Fruit fly (Drosophila melanogaster): Measurements from ENCODE around the gene CG32808.
A peak's percentile ranks its signal among the peaks of the same experiment; 100 is the strongest.

The CG32808 gene

DNA sequence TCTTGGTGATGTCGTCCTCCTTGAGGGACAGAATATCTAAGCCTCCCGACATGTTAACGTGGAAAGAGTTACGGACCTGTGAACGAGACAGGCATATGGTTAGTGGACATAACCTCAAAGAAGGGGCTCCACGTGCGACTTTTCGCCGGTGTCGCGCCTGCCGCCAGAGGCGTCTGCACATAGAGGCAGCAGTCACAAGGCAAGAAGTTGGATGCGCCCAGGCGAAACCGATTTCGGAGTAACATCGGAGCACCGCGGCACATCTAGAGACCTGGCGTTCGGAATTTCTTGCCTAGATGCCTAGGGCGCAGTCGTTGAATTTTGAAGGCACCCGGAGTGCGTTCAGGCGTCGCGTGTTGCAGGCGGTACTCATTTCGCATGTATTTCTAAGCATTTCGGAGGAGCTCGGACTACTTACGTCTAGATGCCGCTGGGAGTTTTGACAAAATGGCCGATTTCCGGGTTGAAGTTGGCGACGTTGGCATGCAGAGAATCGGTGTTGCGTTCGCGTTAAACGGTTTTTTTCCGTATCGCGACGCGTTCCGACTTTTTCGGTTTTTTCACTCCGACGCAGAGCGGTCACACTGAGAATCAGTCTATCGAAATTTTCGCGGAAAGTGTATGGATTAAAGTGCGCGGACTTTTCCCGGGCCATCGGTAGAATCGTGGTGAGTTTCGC is 13.4 kb upstream of the CG32808 start, which contains the start of the genes sta and inc (continued):
- TF ChIP-seq CG10543 (GFP tag; optimal IDR thresholded peaks at IDR 0.05) (peak; percentile 82), Dfd (GFP tag; optimal IDR thresholded peaks at IDR 0.05) (no peak), Atf3 (GFP tag; optimal IDR thresholded peaks at IDR 0.05) (no peak), CG6765 (GFP tag; optimal IDR thresholded peaks at IDR 0.05) (peak; percentile 86), CG4707 (GFP tag; optimal IDR thresholded peaks at IDR 0.05) (peak; percentile 52), CG7928 (GFP tag; optimal IDR thresholded peaks at IDR 0.05) (peak; percentile 15), CG9932 (GFP tag; IDR thresholded peaks at IDR 0.05) (peak; percentile 53; the same call in 1 of the 2 replicates), CG11247 (GFP tag; IDR thresholded peaks at IDR 0.05) (peak; percentile 43), CG17568 (GFP tag; optimal IDR thresholded peaks at IDR 0.05) (no peak), psq (GFP tag; optimal IDR thresholded peaks at IDR 0.05) (no peak), Ets65A (GFP tag) (no peak), hth (optimal IDR thresholded peaks at IDR 0.05) (no peak), CG30020 (tag; optimal IDR thresholded peaks at IDR 0.05) (peak; percentile 26), CG4424 (GFP tag; optimal IDR thresholded peaks at IDR 0.05) (peak; percentile 55), Meics (GFP tag; optimal IDR thresholded peaks at IDR 0.05) (peak; percentile 87), CG12769 (tag; optimal IDR thresholded peaks at IDR 0.05) (no peak), HLH4C (GFP tag; IDR thresholded peaks at IDR 0.05; ENCODE audit: partially characterized antibody) (peak; percentile 64), CkIIα-i1 (GFP tag; IDR thresholded peaks at IDR 0.05) (no peak), sens (GFP tag) (peak; percentile 76), tap (tag; optimal IDR thresholded peaks at IDR 0.05) (peak; percentile 35), CG12104 (GFP tag; optimal IDR thresholded peaks at IDR 0.05) (peak; percentile 61), CG12219 (GFP tag; optimal IDR thresholded peaks at IDR 0.05) (peak; percentile 64), Ets97D (GFP tag; optimal IDR thresholded peaks at IDR 0.05) (peak; percentile 98), CG34376 (GFP tag; optimal IDR thresholded peaks at IDR 0.05) (peak; percentile 92), Stat92E (GFP tag; optimal IDR thresholded peaks at IDR 0.05) (peak in 1 of 3 experiments; percentile 82), CG17912 (GFP tag; optimal IDR thresholded peaks at IDR 0.05) (peak; percentile 84), CHES-1-like (GFP tag; optimal IDR thresholded peaks at IDR 0.05) (peak; percentile 84), croc (GFP tag; conservative IDR thresholded peaks at IDR 0.05) (no peak; the same call in 2 of the 3 replicates), crp (GFP tag; optimal IDR thresholded peaks at IDR 0.05) (peak in 1 of 2 experiments; percentile 28), CG12071 (GFP tag; optimal IDR thresholded peaks at IDR 0.05) (peak; percentile 77), scrt (GFP tag; optimal IDR thresholded peaks at IDR 0.05) (peak; percentile 73), gsb (GFP tag; IDR thresholded peaks at IDR 0.05) (no peak; the same call in 1 of the 2 replicates), CG1024 (GFP tag; IDR thresholded peaks at IDR 0.05) (no peak), kay (GFP tag; optimal IDR thresholded peaks at IDR 0.05) (peak; percentile 0), Trl (optimal IDR thresholded peaks at IDR 0.05) (no peak), Trl (GFP tag; optimal IDR thresholded peaks at IDR 0.05) (peak; percentile 63), NK7.1 (GFP tag; optimal IDR thresholded peaks at IDR 0.05) (no peak), Oaz (GFP tag; IDR thresholded peaks at IDR 0.05) (no peak), CG4282 (GFP tag; optimal IDR thresholded peaks at IDR 0.05) (no peak), CG7357 (GFP tag; IDR thresholded peaks at IDR 0.05) (no peak), hkb (optimal IDR thresholded peaks at IDR 0.05) (peak; percentile 35), hkb (GFP tag; IDR thresholded peaks at IDR 0.05) (peak; percentile 74), sna (GFP tag; IDR thresholded peaks at IDR 0.05; ENCODE audit: partially characterized antibody) (peak; percentile 44), CrebB (tag; optimal IDR thresholded peaks at IDR 0.05) (peak; percentile 79), BEAF-32 (GFP tag; optimal IDR thresholded peaks at IDR 0.05) (peak; percentile 74), jigr1 (GFP tag; IDR thresholded peaks at IDR 0.05) (no peak), Nf-YB (GFP tag; optimal IDR thresholded peaks at IDR 0.05) (peak; percentile 52), gfzf (GFP tag; optimal IDR thresholded peaks at IDR 0.05) (peak; percentile 98), shn (GFP tag; optimal IDR thresholded peaks at IDR 0.05) (peak; percentile 30), wor (GFP tag; IDR thresholded peaks at IDR 0.05) (no peak), HLH3B (GFP tag; IDR thresholded peaks at IDR 0.05) (peak; percentile 31; the same call in 1 of the 2 replicates)
